Worm (Caenorhabditis elegans) whole organism, L4 larva: ENCODE data around the gene F28H7.7.

ENCODE experiments used
- R02D3.7 ChIP-seq: fragments of 150-350 bp; sonication (generic microtip); optimal IDR thresholded peaks from 3 replicates; lab custom pipeline; 2014; ENCODE audit warnings: missing biosample characterization, missing genetic modification characterization
- T20F7.1 ChIP-seq: fragments of 200-800 bp; sonication (Bioruptor generic); optimal IDR thresholded peaks from 2 replicates; lab custom pipeline; 2018; ENCODE audit warnings: mild to moderate bottlenecking, missing genetic modification characterization, missing compliant biosample characterization
- T26A8.4 ChIP-seq: fragments of 200-800 bp; sonication (Bioruptor generic); IDR thresholded peaks from 2 replicates; pipeline ENCODE4 v1.3.6; 2022; ENCODE audit warnings: missing genetic modification characterization, missing compliant biosample characterization
- ZK546.5 ChIP-seq, 2 experiments: sonication (generic microtip); optimal IDR thresholded peaks; 2 replicates each; lab custom pipeline; 2017; ENCODE audit warnings: missing biosample characterization in 2 of 2, missing genetic modification characterization in 2 of 2
- aly-2 ChIP-seq: sonication (generic microtip); optimal IDR thresholded peaks from 2 replicates; lab custom pipeline; 2018; ENCODE audit warnings: missing biosample characterization, missing genetic modification characterization
- ceh-20 ChIP-seq: fragments of 200-800 bp; sonication (Bioruptor generic); IDR thresholded peaks from 2 replicates; pipeline ENCODE4 v1.3.6; 2022; ENCODE audit warnings: missing genetic modification reagents, missing genetic modification characterization, missing compliant biosample characterization
- ceh-62 ChIP-seq: sonication (generic microtip); optimal IDR thresholded peaks from 2 replicates; lab custom pipeline; 2017; ENCODE audit warnings: missing biosample characterization, missing genetic modification characterization
- cey-2 ChIP-seq: sonication (generic microtip); optimal IDR thresholded peaks from 3 replicates; lab custom pipeline; 2017; ENCODE audit warnings: missing genetic modification characterization, mild to moderate bottlenecking, missing compliant biosample characterization, antibody characterized with exemption, borderline replicate concordance; ENCODE audit not compliant: insufficient read depth
- ctbp-1 ChIP-seq: fragments of 200-800 bp; sonication (Bioruptor generic); IDR thresholded peaks from 2 replicates; pipeline ENCODE4 v1.3.6; 2022; ENCODE audit warnings: missing genetic modification reagents, missing genetic modification characterization, missing compliant biosample characterization
- daf-16 ChIP-seq, 3 experiments: sonication (generic microtip); optimal IDR thresholded peaks; 2 replicates each; lab custom pipeline; 2016 to 2017; ENCODE audit warnings: missing genetic modification characterization in 3 of 3, missing genetic modification reagents in 3 of 3, mild to moderate bottlenecking in 2 of 3, missing compliant biosample characterization in 2 of 3, missing biosample characterization in 1 of 3, moderate library complexity in 1 of 3
- daf-19 ChIP-seq: fragments of 200-800 bp; sonication (Bioruptor generic); conservative IDR thresholded peaks from 2 replicates; pipeline ENCODE4 v1.3.6; 2022; ENCODE audit warnings: missing genetic modification characterization, missing compliant biosample characterization
- dmd-6 ChIP-seq: fragments of 200-800 bp; sonication (Bioruptor generic); IDR thresholded peaks from 2 replicates; pipeline ENCODE4 v1.3.6; 2022; ENCODE audit warnings: missing genetic modification reagents, missing genetic modification characterization, missing compliant biosample characterization
- dmd-9 ChIP-seq: fragments of 200-800 bp; sonication (Bioruptor generic); IDR thresholded peaks from 2 replicates; pipeline ENCODE4 v1.3.6; 2022; ENCODE audit warnings: missing genetic modification reagents, missing genetic modification characterization, missing compliant biosample characterization
- dpl-1 ChIP-seq: fragments of 150-350 bp; optimal IDR thresholded peaks from 2 replicates; lab custom pipeline; 2014; ENCODE audit warnings: missing biosample characterization, missing genetic modification reagents, missing genetic modification characterization
- duxl-1 ChIP-seq: sonication (generic microtip); optimal IDR thresholded peaks from 2 replicates; lab custom pipeline; 2016; ENCODE audit warnings: mild to moderate bottlenecking, missing genetic modification characterization, moderate library complexity, missing compliant biosample characterization; ENCODE audit not compliant: poor library complexity
- dve-1 ChIP-seq: sonication (generic microtip); optimal IDR thresholded peaks from 2 replicates; lab custom pipeline; 2017; ENCODE audit warnings: antibody characterized with exemption, mild to moderate bottlenecking, missing genetic modification characterization, missing compliant biosample characterization; ENCODE audit not compliant: insufficient read depth
- gei-8 ChIP-seq: fragments of 200-800 bp; sonication (Bioruptor generic); optimal IDR thresholded peaks from 2 replicates; lab custom pipeline; 2018; ENCODE audit warnings: mild to moderate bottlenecking, missing genetic modification characterization, missing compliant biosample characterization
- hif-1 ChIP-seq, 2 experiments: sonication (generic microtip); optimal IDR thresholded peaks; 2 replicates each; lab custom pipeline; 2016 to 2017; ENCODE audit warnings: missing compliant biosample characterization in 2 of 2, missing genetic modification characterization in 2 of 2, missing genetic modification reagents in 2 of 2, missing genotype in 2 of 2, mild to moderate bottlenecking in 1 of 2
- hlh-11 ChIP-seq: fragments of 200-800 bp; sonication (Bioruptor generic); optimal IDR thresholded peaks from 2 replicates; lab custom pipeline; 2018; ENCODE audit warnings: mild to moderate bottlenecking, missing genetic modification characterization, missing compliant biosample characterization
- hlh-30 ChIP-seq: sonication (generic microtip); optimal IDR thresholded peaks from 2 replicates; lab custom pipeline; 2017; ENCODE audit warnings: antibody characterized with exemption, mild to moderate bottlenecking, missing genetic modification characterization, missing compliant biosample characterization; ENCODE audit not compliant: insufficient read depth
- hmg-1.1 ChIP-seq: fragments of 200-800 bp; sonication (Bioruptor generic); IDR thresholded peaks from 2 replicates; pipeline ENCODE4 v1.3.6; 2022; ENCODE audit warnings: missing genetic modification reagents, missing genetic modification characterization, missing compliant biosample characterization
- jun-1 ChIP-seq: fragments of 150-350 bp; optimal IDR thresholded peaks from 2 replicates; lab custom pipeline; 2014; ENCODE audit warnings: missing biosample characterization, missing genetic modification reagents, missing genetic modification characterization
- lin-29 ChIP-seq: fragments of 200-800 bp; sonication (Bioruptor generic); IDR thresholded peaks from 2 replicates; pipeline ENCODE4 v1.3.6; 2022; ENCODE audit warnings: missing genetic modification reagents, missing genetic modification characterization, missing compliant biosample characterization
- lsy-2 ChIP-seq, 2 experiments: fragments of 150-350 bp in 1 of 2; sonication (generic microtip) in 1 of 2; optimal IDR thresholded peaks; 2 replicates each; lab custom pipeline; 2014 to 2017; ENCODE audit warnings: missing biosample characterization in 2 of 2, missing genetic modification characterization in 2 of 2
- mdl-1 ChIP-seq, 2 experiments: fragments of 150-350 bp in 1 of 2; sonication (generic microtip) in 1 of 2; optimal IDR thresholded peaks; 2 replicates each; lab custom pipeline; 2014 to 2017; ENCODE audit warnings: missing biosample characterization in 2 of 2, missing genetic modification characterization in 2 of 2
- mep-1 ChIP-seq: fragments of 150-350 bp; sonication (generic microtip); optimal IDR thresholded peaks from 3 replicates; lab custom pipeline; 2014; ENCODE audit warnings: missing biosample characterization, missing genetic modification characterization
- mxl-3 ChIP-seq: fragments of 200-800 bp; sonication (Bioruptor generic); optimal IDR thresholded peaks from 2 replicates; lab custom pipeline; 2018; ENCODE audit warnings: mild to moderate bottlenecking, missing genetic modification characterization, missing compliant biosample characterization
- nhr-10 ChIP-seq: fragments of 150-350 bp; optimal IDR thresholded peaks from 2 replicates; lab custom pipeline; 2014; ENCODE audit warnings: missing biosample characterization, missing genetic modification characterization
- nhr-102 ChIP-seq: sonication (generic microtip); optimal IDR thresholded peaks from 2 replicates; lab custom pipeline; 2016; ENCODE audit warnings: mild to moderate bottlenecking, missing genetic modification characterization, moderate library complexity, missing compliant biosample characterization
- nhr-237 ChIP-seq: sonication (generic microtip); optimal IDR thresholded peaks from 2 replicates; lab custom pipeline; 2017; ENCODE audit warnings: missing biosample characterization, missing genetic modification characterization
- nhr-28 ChIP-seq: fragments of 150-350 bp; optimal IDR thresholded peaks from 2 replicates; lab custom pipeline; 2014; ENCODE audit warnings: missing biosample characterization, missing genetic modification characterization
- nhr-41 ChIP-seq: fragments of 200-800 bp; sonication (Bioruptor generic); IDR thresholded peaks from 2 replicates; pipeline ENCODE4 v1.3.6; 2022; ENCODE audit warnings: missing genetic modification reagents, missing genetic modification characterization, missing compliant biosample characterization
- nhr-48 ChIP-seq: sonication (generic microtip); optimal IDR thresholded peaks from 2 replicates; lab custom pipeline; 2016; ENCODE audit warnings: mild to moderate bottlenecking, missing genetic modification characterization, missing compliant biosample characterization
- nhr-76 ChIP-seq: fragments of 150-350 bp; optimal IDR thresholded peaks from 2 replicates; lab custom pipeline; 2014; ENCODE audit warnings: missing biosample characterization, missing genetic modification characterization
- nhr-77 ChIP-seq: fragments of 150-350 bp; optimal IDR thresholded peaks from 2 replicates; lab custom pipeline; 2014; ENCODE audit warnings: missing biosample characterization, missing genetic modification characterization
- pha-4 ChIP-seq, 2 experiments: fragments of 150-350 bp in 1 of 2; fragments of 200-800 bp in 1 of 2; sonication (Bioruptor generic) in 1 of 2; IDR thresholded peaks in 1 of 2; optimal IDR thresholded peaks in 1 of 2; 2 replicates each; pipeline versions ENCODE4 v1.3.6 to Lab custom; 2014 to 2022; ENCODE audit warnings: missing genetic modification characterization in 2 of 2, missing genetic modification reagents in 2 of 2, missing biosample characterization in 1 of 2, missing compliant biosample characterization in 1 of 2
- pqm-1 ChIP-seq: sonication (generic microtip); optimal IDR thresholded peaks from 2 replicates; lab custom pipeline; 2017; ENCODE audit warnings: missing biosample characterization, missing genetic modification characterization
- rbr-2 ChIP-seq: sonication (generic microtip); optimal IDR thresholded peaks from 2 replicates; lab custom pipeline; 2016; ENCODE audit warnings: missing genotype, missing genetic modification characterization, missing compliant biosample characterization
- saeg-2 ChIP-seq: fragments of 200-800 bp; sonication (Bioruptor generic); IDR thresholded peaks from 2 replicates; pipeline ENCODE4 v1.3.6; 2022; ENCODE audit warnings: missing genetic modification reagents, missing genetic modification characterization, missing compliant biosample characterization
- set-16 ChIP-seq: fragments of 200-800 bp; sonication (Bioruptor generic); IDR thresholded peaks from 2 replicates; pipeline ENCODE4 v1.3.6; 2022; ENCODE audit warnings: missing genetic modification reagents, missing genetic modification characterization, missing compliant biosample characterization
- spr-3 ChIP-seq: fragments of 200-800 bp; sonication (Bioruptor generic); optimal IDR thresholded peaks from 2 replicates; lab custom pipeline; 2018; ENCODE audit warnings: mild to moderate bottlenecking, missing genetic modification characterization, missing compliant biosample characterization
- tra-1 ChIP-seq: fragments of 200-800 bp; sonication (Bioruptor generic); IDR thresholded peaks from 2 replicates; pipeline ENCODE4 v1.3.6; 2022; ENCODE audit warnings: missing genetic modification reagents, missing genetic modification characterization, missing compliant biosample characterization
- unc-130 ChIP-seq: sonication (generic microtip); optimal IDR thresholded peaks from 2 replicates; lab custom pipeline; 2016; ENCODE audit warnings: missing genetic modification reagents, missing genetic modification characterization, missing compliant biosample characterization
- unc-39 ChIP-seq: sonication (generic microtip); optimal IDR thresholded peaks from 2 replicates; lab custom pipeline; 2017; ENCODE audit warnings: missing biosample characterization, missing genetic modification characterization
- unc-62 ChIP-seq, 3 experiments: fragments of 150-350 bp in 1 of 3; sonication (generic microtip); optimal IDR thresholded peaks in 2 of 3; peaks in 1 of 3; 1 replicate in 1 of 3; 2 replicates in 2 of 3; lab custom pipeline; 2014 to 2017; ENCODE audit warnings: missing biosample characterization in 3 of 3, missing genetic modification characterization in 3 of 3, missing genetic modification reagents in 3 of 3, missing genotype in 1 of 3

F28H7.7 gene

DNA sequence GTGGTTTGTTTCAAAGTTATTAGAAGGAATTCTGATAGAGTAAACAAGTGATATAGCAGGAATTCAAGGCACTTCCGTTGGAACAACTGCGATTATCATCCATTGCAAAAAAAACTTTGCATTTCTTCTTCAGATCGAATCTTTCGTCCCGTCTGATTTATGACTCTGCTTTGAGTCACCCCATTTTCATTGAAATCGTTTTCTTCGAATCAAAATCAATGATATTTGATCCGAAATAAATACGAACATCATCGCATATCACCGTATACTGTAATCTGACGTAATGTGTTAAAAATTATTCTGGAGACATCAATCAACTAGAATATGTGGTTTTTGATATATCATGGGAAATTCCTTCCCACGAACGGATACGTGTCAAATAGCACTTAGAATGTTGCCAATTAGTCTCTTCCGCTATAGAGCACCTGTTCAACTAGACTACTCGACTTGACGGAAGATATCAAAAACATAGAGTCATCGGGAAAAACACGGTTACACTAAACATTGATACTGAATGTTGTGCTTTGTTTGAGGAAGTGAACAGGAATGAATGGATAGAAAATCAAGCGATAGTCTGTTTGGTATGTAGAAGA, 23.0 kb downstream of the F28H7.7 start (continued):
- TF ChIP-seq dmd-9 (GFP tag; lab: Robert Waterston, UW) (no peak), lsy-2 (tag; optimal IDR thresholded peaks at IDR 0.05; lab: Kevin White, UChicago) (peak in 1 of 2 experiments; percentile 1), jun-1 (no peak), dpl-1 (GFP tag; lab: Kevin White, UChicago) (no peak)

DNA sequence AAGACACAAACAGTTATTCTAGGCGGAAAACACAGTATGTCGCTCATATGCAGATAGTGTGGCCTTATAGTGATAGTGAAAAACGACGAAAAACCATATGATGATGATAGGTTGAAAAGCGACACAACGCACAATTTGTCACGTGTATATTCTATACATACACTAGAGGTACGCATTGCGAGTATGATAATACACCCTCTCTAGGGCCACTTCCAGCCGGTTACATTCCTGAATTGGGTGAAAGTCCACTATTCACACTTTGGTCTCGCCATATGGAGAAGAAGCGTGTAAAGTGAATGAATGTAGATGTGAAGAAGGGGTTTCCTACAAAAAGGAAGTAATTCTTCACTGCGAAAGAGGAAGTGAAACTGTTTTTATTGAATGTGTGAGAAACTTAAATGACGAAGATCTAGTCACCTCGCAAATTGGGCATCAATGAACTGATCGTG, 24.5 kb downstream of the F28H7.7 start:
- TF ChIP-seq nhr-10 (tag; lab: Kevin White, UChicago), result peak; percentile 53
- TF ChIP-seq aly-2 (tag; lab: Kevin White, UChicago), result no peak
- TF ChIP-seq duxl-1, result no peak
- TF ChIP-seq T20F7.1 (GFP tag; lab: Kevin White, UChicago), result peak; percentile 2
- no peak for TF ChIP-seq daf-16 (GFP tag; optimal IDR thresholded peaks at IDR 0.05; lab: Kevin White, UChicago)
- TF ChIP-seq daf-16 (tag; optimal IDR thresholded peaks at IDR 0.05; lab: Kevin White, UChicago), result peak; percentile 80
- TF ChIP-seq ceh-20, result peak; percentile 30; the same call in 1 of the 2 replicates
- TF ChIP-seq R02D3.7, result no peak
- no peak for TF ChIP-seq rbr-2 (tag; lab: Kevin White, UChicago)
- peak; percentile 85 for TF ChIP-seq hlh-11 (tag; lab: Kevin White, UChicago)
- TF ChIP-seq set-16 (GFP tag; lab: Robert Waterston, UW), result no peak
- TF ChIP-seq unc-62 (GFP tag; optimal IDR thresholded peaks at IDR 0.05 in 1 of 2; lab: Kevin White, UChicago), result peak in 1 of 2 experiments; percentile 86
- TF ChIP-seq unc-62 (tag; optimal IDR thresholded peaks at IDR 0.05; lab: Kevin White, UChicago), result no peak
- peak; percentile 59 to 75 for TF ChIP-seq mdl-1 (tag; optimal IDR thresholded peaks at IDR 0.05; lab: Kevin White, UChicago)
- no peak for TF ChIP-seq unc-39 (tag; lab: Kevin White, UChicago)
- TF ChIP-seq spr-3 (GFP tag; lab: Kevin White, UChicago), result no peak
- peak; percentile 76 for TF ChIP-seq hlh-30
- no peak for TF ChIP-seq ceh-62 (tag; lab: Kevin White, UChicago)
- TF ChIP-seq ZK546.5 (tag; optimal IDR thresholded peaks at IDR 0.05; lab: Kevin White, UChicago), result no peak
- peak; percentile 84 for TF ChIP-seq pqm-1 (tag; lab: Kevin White, UChicago)
- TF ChIP-seq nhr-76, result no peak
- TF ChIP-seq mep-1 (tag; lab: Kevin White, UChicago), result peak; percentile 42
- no peak for TF ChIP-seq nhr-41 (GFP tag; lab: Robert Waterston, UW)
- TF ChIP-seq ctbp-1, result no peak
- TF ChIP-seq hif-1 (tag; optimal IDR thresholded peaks at IDR 0.05; lab: Kevin White, UChicago), result peak in 1 of 2 experiments; percentile 10
- no peak for TF ChIP-seq daf-19 (GFP tag; lab: Robert Waterston, UW)
- TF ChIP-seq pha-4 (GFP tag; IDR thresholded peaks at IDR 0.05; lab: Robert Waterston, UW), result 0 out of 2 replicates have a peak, but pooled peaks have one; percentile 11
- TF ChIP-seq pha-4 (tag; optimal IDR thresholded peaks at IDR 0.05; lab: Kevin White, UChicago), result no peak
- peak in 1 of 2 experiments; percentile 47 for TF ChIP-seq lsy-2 (tag; optimal IDR thresholded peaks at IDR 0.05; lab: Kevin White, UChicago)
- peak; percentile 87 for TF ChIP-seq dmd-6 (GFP tag; lab: Robert Waterston, UW)
- TF ChIP-seq unc-130, result no peak
- TF ChIP-seq mxl-3, result peak; percentile 75
- no peak for TF ChIP-seq tra-1
- no peak for TF ChIP-seq nhr-237 (tag; lab: Kevin White, UChicago)
- TF ChIP-seq nhr-48 (tag; lab: Kevin White, UChicago), result peak; percentile 91
- TF ChIP-seq dve-1 (tag; lab: Kevin White, UChicago), result peak; percentile 43
- TF ChIP-seq nhr-77 (tag; lab: Kevin White, UChicago), result peak; percentile 14
- no peak for TF ChIP-seq T26A8.4 (GFP tag; lab: Robert Waterston, UW)
- peak; percentile 39 for TF ChIP-seq nhr-102 (tag; lab: Kevin White, UChicago)
- 0 out of 2 replicates have a peak, but pooled peaks have one; percentile 21 for TF ChIP-seq hmg-1.1 (GFP tag; lab: Robert Waterston, UW)
- peak; percentile 99 for TF ChIP-seq nhr-28 (tag; lab: Kevin White, UChicago)
- TF ChIP-seq saeg-2 (GFP tag; lab: Robert Waterston, UW), result 0 out of 2 replicates have a peak, but pooled peaks have one; percentile 31
- no peak for TF ChIP-seq lin-29 (GFP tag; lab: Robert Waterston, UW)
- peak; percentile 23 for TF ChIP-seq gei-8 (GFP tag; lab: Kevin White, UChicago)
- TF ChIP-seq cey-2 (tag; lab: Kevin White, UChicago), result peak; percentile 46
